Fruit fly (Drosophila melanogaster): ENCODE results near the gene CG44098.

- TF ChIP-seq Hr96 (GFP tag; optimal IDR thresholded peaks at IDR 0.05) (peak; percentile 47), kay (GFP tag; ENCODE audit: borderline replicate concordance) (no peak), CG12768 (GFP tag; optimal IDR thresholded peaks at IDR 0.05) (peak; percentile 50), CG7045 (GFP tag; optimal IDR thresholded peaks at IDR 0.05) (peak; percentile 41), pad (GFP tag; optimal IDR thresholded peaks at IDR 0.05) (no peak), CG11617 (GFP tag; optimal IDR thresholded peaks at IDR 0.05) (peak; percentile 60), tj (GFP tag; optimal IDR thresholded peaks at IDR 0.05) (peak; percentile 84), CG14711 (tag; optimal IDR thresholded peaks at IDR 0.05) (no peak), Crg-1 (GFP tag; optimal IDR thresholded peaks at IDR 0.05) (peak; percentile 78), CG33017 (tag; optimal IDR thresholded peaks at IDR 0.05) (peak; percentile 57)
These were observed 33.3 kb upstream of the CG44098 start for dm6 chr3R:4806318-4806757.

Measured in whole organism, adult.